Worm (Caenorhabditis elegans) whole organism, midembryonic: ENCODE data around the gene Y2H9A.6.

Source experiments
- T22C8.4 ChIP-seq: fragments of 200-800 bp; sonication (Bioruptor generic); IDR thresholded peaks from 2 replicates; pipeline ENCODE4 v1.3.6; 2022; ENCODE audit warnings: missing genetic modification characterization, missing compliant biosample characterization
- flt-1 ChIP-seq: fragments of 200-800 bp; sonication (Bioruptor generic); IDR thresholded peaks from 2 replicates; pipeline ENCODE4 v1.3.6; 2022; ENCODE audit warnings: missing genetic modification characterization, missing compliant biosample characterization
- klf-2 ChIP-seq: fragments of 200-800 bp; sonication (Bioruptor generic); conservative IDR thresholded peaks from 2 replicates; pipeline ENCODE4 v1.3.6; 2022; ENCODE audit warnings: missing genetic modification reagents, missing genetic modification characterization, missing compliant biosample characterization
- med-1 ChIP-seq: sonication (generic microtip); optimal IDR thresholded peaks from 2 replicates; lab custom pipeline; 2017; ENCODE audit warnings: missing genetic modification characterization, mild to moderate bottlenecking, missing compliant biosample characterization, antibody characterized with exemption, missing genetic modification reagents; ENCODE audit not compliant: insufficient read depth
- ref-1 ChIP-seq: fragments of 200-800 bp; sonication (Bioruptor generic); conservative IDR thresholded peaks from 2 replicates; pipeline ENCODE4 v1.3.6; 2022; ENCODE audit warnings: missing genetic modification reagents, missing genetic modification characterization, missing compliant biosample characterization
- ztf-23 ChIP-seq: fragments of 200-800 bp; sonication (Bioruptor generic); IDR thresholded peaks from 2 replicates; pipeline ENCODE4 v1.3.6; 2022; ENCODE audit warnings: missing genetic modification reagents, missing genetic modification characterization, missing compliant biosample characterization
- ztf-29 ChIP-seq: fragments of 200-800 bp; sonication (Bioruptor generic); IDR thresholded peaks from 2 replicates; pipeline ENCODE4 v1.3.6; 2022; ENCODE audit warnings: missing genetic modification reagents, missing genetic modification characterization, missing compliant biosample characterization

DNA sequence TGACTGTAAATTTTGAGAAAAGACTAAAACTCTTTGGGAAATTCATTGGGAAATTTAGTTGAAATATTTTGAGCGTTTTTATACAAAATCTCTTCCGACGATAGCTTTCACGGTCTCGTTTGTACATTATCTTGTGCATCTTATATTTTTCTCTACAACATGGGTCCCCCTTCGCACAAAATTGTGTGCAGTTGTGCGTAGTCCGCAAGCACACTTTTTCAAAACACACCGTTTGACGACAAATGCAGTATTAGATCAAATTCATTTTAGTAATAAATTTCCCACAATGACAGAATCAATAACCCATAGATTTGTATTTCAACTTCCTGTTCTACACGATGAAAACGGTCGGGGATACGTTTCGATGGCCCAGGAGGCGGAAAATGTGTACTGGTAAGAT lies 14.2 kb downstream of the Y2H9A.6 start, which contains the start of gene F25H9.2:
- TF ChIP-seq flt-1 (GFP tag; lab: Robert Waterston, UW) (no peak), ref-1 (GFP tag; lab: Robert Waterston, UW) (no peak), med-1 (GFP tag; lab: Kevin White, UChicago) (no peak), T22C8.4 (GFP tag; lab: Robert Waterston, UW) (no peak), ztf-23 (GFP tag; lab: Robert Waterston, UW) (no peak), klf-2 (no peak), ztf-29 (GFP tag; lab: Robert Waterston, UW) (no peak)
